Fruit fly (Drosophila melanogaster) whole organism, embryonic: Measurements from ENCODE around the gene Gr64d.
A peak's percentile ranks its signal among the peaks of the same experiment; 100 is the strongest.

ENCODE experiments used
- Atf3 ChIP-seq: fragments of 200-800 bp; sonication (Bioruptor generic); optimal IDR thresholded peaks from 3 replicates; lab custom pipeline; 2016; ENCODE audit warnings: missing biosample characterization, missing genetic modification characterization
- BtbVII ChIP-seq: fragments of 200-800 bp; sonication (Bioruptor generic); optimal IDR thresholded peaks from 3 replicates; lab custom pipeline; 2017; ENCODE audit warnings: missing biosample characterization, mild to moderate bottlenecking, missing genetic modification characterization
- CG10543 ChIP-seq: fragments of 200-800 bp; sonication (Bioruptor generic); optimal IDR thresholded peaks from 3 replicates; lab custom pipeline; 2017; ENCODE audit warnings: missing biosample characterization, mild to moderate bottlenecking, missing genetic modification characterization, moderate library complexity
- CG11093 ChIP-seq: fragments of 200-800 bp; sonication (Bioruptor generic); IDR thresholded peaks from 3 replicates; pipeline ENCODE4 v1.3.6; 2022; ENCODE audit warnings: missing biosample characterization, missing genetic modification characterization
- CG11398 ChIP-seq: fragments of 200-800 bp; sonication (Bioruptor generic); optimal IDR thresholded peaks from 2 replicates; lab custom pipeline; 2016; ENCODE audit warnings: missing biosample characterization, missing genetic modification characterization
- CG11695 ChIP-seq: fragments of 200-800 bp; sonication (Bioruptor generic); IDR thresholded peaks from 3 replicates; pipeline ENCODE4 v1.3.6; 2022; ENCODE audit warnings: missing biosample characterization, missing genetic modification characterization
- CG13424 ChIP-seq: fragments of 200-800 bp; sonication (Bioruptor generic); optimal IDR thresholded peaks from 2 replicates; lab custom pipeline; 2019; ENCODE audit warnings: missing biosample characterization, mild to moderate bottlenecking, missing genetic modification characterization, moderate library complexity
- CG1529 ChIP-seq: fragments of 200-800 bp; sonication (Bioruptor generic); optimal IDR thresholded peaks from 3 replicates; lab custom pipeline; 2018; ENCODE audit warnings: missing biosample characterization, missing genetic modification characterization
- CG16813 ChIP-seq: fragments of 200-800 bp; sonication (Bioruptor generic); IDR thresholded peaks from 3 replicates; pipeline ENCODE4 v1.3.6; 2022; ENCODE audit warnings: missing biosample characterization, missing genetic modification characterization; ENCODE audit not compliant: partially characterized antibody
- CG17359 ChIP-seq: fragments of 200-800 bp; sonication (Bioruptor generic); optimal IDR thresholded peaks from 3 replicates; lab custom pipeline; 2018; ENCODE audit warnings: missing biosample characterization, mild to moderate bottlenecking, missing genetic modification characterization, moderate library complexity
- CG17361 ChIP-seq: fragments of 200-800 bp; sonication (Bioruptor generic); IDR thresholded peaks from 3 replicates; pipeline ENCODE4 v1.3.6; 2022; ENCODE audit warnings: missing biosample characterization, missing genetic modification characterization
- CG30020 ChIP-seq: fragments of 200-800 bp; optimal IDR thresholded peaks from 2 replicates; lab custom pipeline; 2019; ENCODE audit warnings: missing biosample characterization, mild to moderate bottlenecking, missing genetic modification characterization, moderate library complexity
- CG30431 ChIP-seq: fragments of 200-800 bp; sonication (Bioruptor generic); optimal IDR thresholded peaks from 2 replicates; lab custom pipeline; 2017; ENCODE audit warnings: missing biosample characterization, missing genetic modification characterization
- CG34224 ChIP-seq: fragments of 200-800 bp; sonication (Bioruptor generic); IDR thresholded peaks from 3 replicates; pipeline ENCODE4 v1.3.6; 2022; ENCODE audit warnings: missing biosample characterization, missing genetic modification characterization; ENCODE audit not compliant: partially characterized antibody
- CG4282 ChIP-seq: fragments of 200-800 bp; sonication (Bioruptor generic); optimal IDR thresholded peaks from 2 replicates; lab custom pipeline; 2016; ENCODE audit warnings: missing biosample characterization, missing genetic modification characterization
- CG6272 ChIP-seq: fragments of 200-800 bp; sonication (Bioruptor generic); IDR thresholded peaks from 2 replicates; pipeline ENCODE4 v1.3.6; 2022; ENCODE audit warnings: missing biosample characterization, missing genetic modification characterization
- CG6813 ChIP-seq: fragments of 200-800 bp; sonication (Bioruptor generic); optimal IDR thresholded peaks from 2 replicates; lab custom pipeline; 2017; ENCODE audit warnings: missing biosample characterization, missing genetic modification characterization, mild to moderate bottlenecking, moderate library complexity, missing genetic modification reagents
- CG7357 ChIP-seq: fragments of 200-800 bp; sonication (Bioruptor generic); IDR thresholded peaks from 3 replicates; pipeline ENCODE4 v1.3.6; 2022; ENCODE audit warnings: missing biosample characterization, missing genetic modification characterization
- CG7372 ChIP-seq: fragments of 200-800 bp; sonication (Bioruptor generic); IDR thresholded peaks from 2 replicates; pipeline ENCODE4 v1.3.6; 2022; ENCODE audit warnings: missing biosample characterization, missing genetic modification characterization
- CG7786 ChIP-seq: fragments of 200-800 bp; sonication (Bioruptor generic); optimal IDR thresholded peaks from 2 replicates; lab custom pipeline; 2016; ENCODE audit warnings: missing biosample characterization, missing genetic modification characterization
- CG7987 ChIP-seq: fragments of 200-800 bp; sonication (Bioruptor generic); optimal IDR thresholded peaks from 2 replicates; lab custom pipeline; 2018; ENCODE audit warnings: missing biosample characterization, mild to moderate bottlenecking, missing genetic modification characterization, moderate library complexity
- CG8388 ChIP-seq: fragments of 200-800 bp; sonication (Bioruptor generic); optimal IDR thresholded peaks from 2 replicates; lab custom pipeline; 2019; ENCODE audit warnings: missing biosample characterization, mild to moderate bottlenecking, missing genetic modification characterization, moderate library complexity
- CkIIα-i1 ChIP-seq: fragments of 200-800 bp; sonication (Bioruptor generic); IDR thresholded peaks from 2 replicates; pipeline ENCODE4 v1.3.6; 2022; ENCODE audit warnings: missing biosample characterization, missing genetic modification characterization
- Dref ChIP-seq: fragments of 200-800 bp; sonication (Bioruptor generic); IDR thresholded peaks from 2 replicates; pipeline ENCODE4 v1.3.6; 2022; ENCODE audit warnings: missing biosample characterization, missing genetic modification characterization
- ERR ChIP-seq: fragments of 200-800 bp; sonication (Bioruptor generic); optimal IDR thresholded peaks from 2 replicates; lab custom pipeline; 2016; ENCODE audit warnings: missing biosample characterization, missing genetic modification characterization
- Gug ChIP-seq: fragments of 200-800 bp; sonication (Bioruptor generic); IDR thresholded peaks from 4 replicates; pipeline ENCODE4 v1.3.6; 2022; ENCODE audit warnings: missing biosample characterization, missing genetic modification characterization
- HmgD ChIP-seq: fragments of 200-800 bp; sonication (Bioruptor generic); optimal IDR thresholded peaks from 3 replicates; lab custom pipeline; 2016; ENCODE audit warnings: missing biosample characterization, missing genetic modification characterization
- Hr3 ChIP-seq: fragments of 200-800 bp; sonication (Bioruptor generic); optimal IDR thresholded peaks from 3 replicates; lab custom pipeline; 2016; ENCODE audit warnings: missing biosample characterization, missing genetic modification characterization
- Side ChIP-seq: fragments of 200-800 bp; sonication (Bioruptor generic); optimal IDR thresholded peaks from 2 replicates; lab custom pipeline; 2016; ENCODE audit warnings: missing biosample characterization, missing genetic modification characterization
- ase ChIP-seq: fragments of 200-800 bp; sonication (Bioruptor generic); IDR thresholded peaks from 3 replicates; pipeline ENCODE4 v1.3.6; 2022; ENCODE audit warnings: missing biosample characterization, missing genetic modification characterization
- bcd ChIP-seq: fragments of 200-800 bp; sonication (Bioruptor generic); optimal IDR thresholded peaks from 2 replicates; lab custom pipeline; 2017; ENCODE audit warnings: missing biosample characterization, mild to moderate bottlenecking, missing genetic modification characterization
- crol ChIP-seq: fragments of 200-800 bp; sonication (Bioruptor generic); IDR thresholded peaks from 2 replicates; pipeline ENCODE4 v1.3.6; 2022; ENCODE audit warnings: missing biosample characterization, missing genetic modification characterization
- dysf ChIP-seq: fragments of 200-800 bp; sonication (Bioruptor generic); IDR thresholded peaks from 3 replicates; pipeline ENCODE4 v1.3.6; 2022; ENCODE audit warnings: missing biosample characterization, missing genetic modification characterization
- ems ChIP-seq: fragments of 200-800 bp; sonication (Bioruptor generic); optimal IDR thresholded peaks from 3 replicates; lab custom pipeline; 2016; ENCODE audit warnings: missing biosample characterization, missing genetic modification characterization
- fd102C ChIP-seq: fragments of 200-800 bp; sonication (Bioruptor generic); optimal IDR thresholded peaks from 2 replicates; lab custom pipeline; 2018; ENCODE audit warnings: missing biosample characterization, mild to moderate bottlenecking, missing genetic modification characterization, moderate library complexity
- hbn ChIP-seq: fragments of 200-800 bp; sonication (Bioruptor generic); IDR thresholded peaks from 2 replicates; pipeline ENCODE4 v1.3.6; 2022; ENCODE audit warnings: missing biosample characterization, missing genetic modification characterization; ENCODE audit not compliant: partially characterized antibody
- her ChIP-seq: fragments of 200-800 bp; sonication (Bioruptor generic); optimal IDR thresholded peaks from 2 replicates; lab custom pipeline; 2016; ENCODE audit warnings: missing biosample characterization, missing genetic modification characterization
- hkb ChIP-seq, 2 experiments: fragments of 200-800 bp in 1 of 2; fragments of >200 bp in 1 of 2; sonication (Bioruptor generic) in 1 of 2; IDR thresholded peaks in 1 of 2; optimal IDR thresholded peaks in 1 of 2; 2 replicates each; pipeline versions ENCODE4 v1.3.6 to Lab custom; 2017 to 2022; ENCODE audit warnings: missing biosample characterization in 1 of 2, missing genetic modification characterization in 1 of 2
- kay ChIP-seq: fragments of 200-800 bp; sonication (Bioruptor generic); optimal IDR thresholded peaks from 2 replicates; lab custom pipeline; 2016; ENCODE audit warnings: missing biosample characterization, missing genetic modification characterization
- lola ChIP-seq, 3 experiments: fragments of >200 bp in 2 of 3; fragments of 200-800 bp in 1 of 3; sonication (Bioruptor generic) in 1 of 3; optimal IDR thresholded peaks; 2 replicates each; lab custom pipeline; 2017 to 2019; ENCODE audit warnings: missing biosample characterization in 3 of 3, missing genetic modification characterization in 3 of 3, mild to moderate bottlenecking in 1 of 3, moderate library complexity in 1 of 3
- otp ChIP-seq: fragments of 200-800 bp; sonication (Bioruptor generic); IDR thresholded peaks from 3 replicates; pipeline ENCODE4, ENCODE4 v1.3.6; 2022; ENCODE audit warnings: missing biosample characterization, missing genetic modification characterization
- prd ChIP-seq, 3 experiments: fragments of >200 bp in 2 of 3; fragments of 200-800 bp in 1 of 3; sonication (Bioruptor generic) in 1 of 3; optimal IDR thresholded peaks in 2 of 3; IDR thresholded peaks in 1 of 3; 2 replicates in 2 of 3; 3 replicates in 1 of 3; pipeline versions ENCODE4 v1.3.6 to Lab custom; 2017 to 2022; ENCODE audit warnings: missing biosample characterization in 1 of 3, missing genetic modification characterization in 1 of 3
- schlank ChIP-seq: fragments of 200-800 bp; sonication (Bioruptor generic); optimal IDR thresholded peaks from 2 replicates; lab custom pipeline; 2018; ENCODE audit warnings: missing biosample characterization, mild to moderate bottlenecking, missing genetic modification characterization
- scrt ChIP-seq: fragments of 200-800 bp; sonication (Bioruptor generic); optimal IDR thresholded peaks from 2 replicates; lab custom pipeline; 2018; ENCODE audit warnings: missing biosample characterization, mild to moderate bottlenecking, missing genetic modification characterization, moderate library complexity
- sqz ChIP-seq: fragments of 200-800 bp; sonication (Bioruptor generic); optimal IDR thresholded peaks from 3 replicates; lab custom pipeline; 2018; ENCODE audit warnings: missing biosample characterization, mild to moderate bottlenecking, missing genetic modification characterization
- toy ChIP-seq: fragments of 200-800 bp; sonication (Bioruptor generic); IDR thresholded peaks from 2 replicates; pipeline ENCODE4 v1.3.6; 2022; ENCODE audit warnings: missing biosample characterization, missing genetic modification characterization
- vnd ChIP-seq: fragments of 200-800 bp; sonication (Bioruptor generic); IDR thresholded peaks from 3 replicates; pipeline ENCODE4 v1.3.6; 2022; ENCODE audit warnings: missing biosample characterization, missing genetic modification characterization; ENCODE audit not compliant: partially characterized antibody
- z ChIP-seq: fragments of 200-800 bp; sonication (Bioruptor generic); IDR thresholded peaks from 3 replicates; pipeline ENCODE4 v1.3.6; 2022; ENCODE audit warnings: missing biosample characterization, missing genetic modification characterization
- zen ChIP-seq: fragments of 200-800 bp; sonication (Bioruptor generic); optimal IDR thresholded peaks from 3 replicates; lab custom pipeline; 2018; ENCODE audit warnings: missing biosample characterization, mild to moderate bottlenecking, missing genetic modification characterization, moderate library complexity

The Gr64d gene

dm6 chr3L:3983466-3983946, 48.4 kb upstream of the Gr64d start, which contains the start of gene scrt (continued):
- TF ChIP-seq CG1529 (GFP tag; lab: Kevin White, UChicago) (peak; percentile 1), prd (optimal IDR thresholded peaks at IDR 0.05; lab: Kevin White, UChicago) (no peak), prd (GFP tag; IDR thresholded peaks at IDR 0.05; lab: Robert Waterston, UW) (peak; percentile 69; the same call in 2 of the 3 replicates), BtbVII (GFP tag; lab: Kevin White, UChicago) (peak; percentile 28), Hr3 (GFP tag; lab: Kevin White, UChicago) (peak; percentile 20), CG10543 (GFP tag; lab: Kevin White, UChicago) (peak; percentile 38), vnd (peak; percentile 67; the same call in 2 of the 3 replicates), z (GFP tag; lab: Robert Waterston, UW) (no peak), hbn (GFP tag; lab: Robert Waterston, UW) (no peak), CG13424 (tag; lab: Kevin White, UChicago) (peak; percentile 88), CG30020 (tag; lab: Kevin White, UChicago) (peak; percentile 82), toy (GFP tag; lab: Robert Waterston, UW) (no peak), CG4282 (no peak), CG17359 (tag; lab: Kevin White, UChicago) (peak; percentile 12), ase (GFP tag; lab: Robert Waterston, UW) (0 out of 3 replicates have a peak, but pooled peaks have one; percentile 29), HmgD (GFP tag; lab: Kevin White, UChicago) (peak; percentile 18), her (no peak), hkb (optimal IDR thresholded peaks at IDR 0.05; lab: Kevin White, UChicago) (no peak), hkb (GFP tag; IDR thresholded peaks at IDR 0.05; lab: Robert Waterston, UW) (peak; percentile 66), CkIIα-i1 (GFP tag; lab: Robert Waterston, UW) (no peak), Atf3 (GFP tag; lab: Kevin White, UChicago) (no peak), CG16813 (GFP tag; lab: Robert Waterston, UW) (peak; percentile 68), CG30431 (GFP tag; lab: Kevin White, UChicago) (peak; percentile 5), Side (peak; percentile 21), CG7786 (no peak), ERR (GFP tag; lab: Kevin White, UChicago) (peak; percentile 30), kay (GFP tag; lab: Kevin White, UChicago) (peak; percentile 3), CG34224 (peak; percentile 42; the same call in 1 of the 3 replicates), bcd (GFP tag; lab: Kevin White, UChicago) (peak; percentile 33), lola (GFP tag; optimal IDR thresholded peaks at IDR 0.05; lab: Kevin White, UChicago) (peak in 1 of 3 experiments; percentile 90), otp (GFP tag; lab: Robert Waterston, UW) (no peak), CG11398 (GFP tag; lab: Kevin White, UChicago) (peak; percentile 22), CG8388 (GFP tag; lab: Kevin White, UChicago) (peak; percentile 3), CG11093 (GFP tag; lab: Robert Waterston, UW) (no peak)

- no peak for TF ChIP-seq CG7372
- TF ChIP-seq zen (tag; lab: Kevin White, UChicago), result no peak
- no peak for TF ChIP-seq CG8388 (GFP tag; lab: Kevin White, UChicago)
- peak; percentile 52 for TF ChIP-seq crol
- no peak for TF ChIP-seq CG17361 (GFP tag; lab: Robert Waterston, UW)
- no peak for TF ChIP-seq fd102C (GFP tag; lab: Kevin White, UChicago)
- TF ChIP-seq dysf, result no peak
- TF ChIP-seq CG7786, result no peak
- TF ChIP-seq CG11695 (GFP tag; lab: Robert Waterston, UW), result no peak
- TF ChIP-seq CG7357 (GFP tag; lab: Robert Waterston, UW), result no peak
- TF ChIP-seq scrt (GFP tag; lab: Kevin White, UChicago), result peak; percentile 83
- no peak for TF ChIP-seq Gug
- TF ChIP-seq schlank, result no peak
- TF ChIP-seq CG6813 (GFP tag; lab: Kevin White, UChicago), result no peak
- no peak for TF ChIP-seq CG7987 (GFP tag; lab: Kevin White, UChicago)
- no peak for TF ChIP-seq CG6272 (GFP tag; lab: Robert Waterston, UW)
- peak; percentile 59 for TF ChIP-seq sqz (GFP tag; lab: Kevin White, UChicago)
- TF ChIP-seq ems (GFP tag; lab: Kevin White, UChicago), result no peak
- 0 out of 2 replicates have a peak, but pooled peaks have one; percentile 31 for TF ChIP-seq Dref (GFP tag; lab: Robert Waterston, UW)
- TF ChIP-seq CG11398 (GFP tag; lab: Kevin White, UChicago), result no peak
These were observed 36.3 kb upstream of the Gr64d start for dm6 chr3L:3995554-3995953.
